Worm (Caenorhabditis elegans): ENCODE data around the gene R160.14.

The R160.14 gene

DNA sequence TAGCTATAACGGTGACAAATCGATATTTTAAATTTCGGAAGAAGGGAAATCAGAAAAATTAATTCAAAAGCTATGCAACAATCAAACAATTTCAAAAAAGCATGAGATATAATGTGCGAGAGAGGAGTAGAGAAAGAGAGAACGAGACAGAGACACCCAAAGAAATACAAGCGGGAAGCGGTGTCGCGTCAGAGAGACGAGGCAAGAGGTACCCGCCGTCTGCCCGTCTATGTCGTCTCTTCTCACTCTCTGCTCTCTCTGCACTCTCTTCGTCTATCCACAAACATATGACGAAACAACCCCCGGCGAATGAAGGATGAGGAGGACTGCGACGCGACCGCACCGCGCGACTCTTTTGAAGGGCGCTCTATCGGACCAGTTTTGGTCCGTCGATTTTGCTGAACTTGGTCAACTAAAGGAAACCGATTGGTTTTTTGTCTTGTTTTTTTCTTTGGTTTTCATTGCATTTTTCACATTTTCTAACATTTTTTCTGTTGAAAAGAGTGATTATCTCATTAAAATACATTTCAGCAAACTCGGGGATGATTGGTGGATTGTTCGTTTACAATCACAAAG is 17.0 kb upstream of the R160.14 start, which contains the start of gene dpy-23 (continued):
- TF ChIP-seq dpl-1 (GFP tag; optimal IDR thresholded peaks at IDR 0.05): peak; percentile 57 to 63 (median 61)
- peak in 1 of 2 experiments; percentile 86 for TF ChIP-seq mdl-1 (tag; optimal IDR thresholded peaks at IDR 0.05)
- TF ChIP-seq fkh-10 (GFP tag; optimal IDR thresholded peaks at IDR 0.05): peak; percentile 97
- TF ChIP-seq C16A3.4 (tag; optimal IDR thresholded peaks at IDR 0.05): peak; percentile 71
- TF ChIP-seq vab-15 (tag; optimal IDR thresholded peaks at IDR 0.05): peak; percentile 67
- no peak for TF ChIP-seq C34B4.2 (tag; optimal IDR thresholded peaks at IDR 0.05)
- TF ChIP-seq ceh-63 (GFP tag; optimal IDR thresholded peaks at IDR 0.05): no peak
- TF ChIP-seq ceh-82 (tag; optimal IDR thresholded peaks at IDR 0.05): peak; percentile 51 to 97 (median 93)
- TF ChIP-seq snpc-4 (tag; optimal IDR thresholded peaks at IDR 0.05): peak; percentile 40
- TF ChIP-seq C04F5.9 (tag; optimal IDR thresholded peaks at IDR 0.05): peak; percentile 8
- no peak for TF ChIP-seq nhr-12 (tag; optimal IDR thresholded peaks at IDR 0.05)
- TF ChIP-seq blmp-1 (tag; optimal IDR thresholded peaks at IDR 0.05): peak; percentile 58
- peak; percentile 84 for TF ChIP-seq lin-35 (GFP tag; optimal IDR thresholded peaks at IDR 0.05)
- TF ChIP-seq efl-3 (GFP tag; optimal IDR thresholded peaks at IDR 0.05): no peak
- peak; percentile 66 for TF ChIP-seq irx-1 (tag; optimal IDR thresholded peaks at IDR 0.05)
- TF ChIP-seq ces-1 (GFP tag; optimal IDR thresholded peaks at IDR 0.05): peak; percentile 66
- TF ChIP-seq zag-1 (tag; optimal IDR thresholded peaks at IDR 0.05): peak; percentile 59
- TF ChIP-seq mab-9 (GFP tag; IDR thresholded peaks at IDR 0.05): peak; percentile 64; the same call in 1 of the 2 replicates
- peak; percentile 81 to 93 for TF ChIP-seq lsy-2 (tag; optimal IDR thresholded peaks at IDR 0.05)
- TF ChIP-seq nhr-19 (GFP tag; conservative IDR thresholded peaks at IDR 0.05): peak; percentile 92
- TF ChIP-seq mef-2 (tag; optimal IDR thresholded peaks at IDR 0.05): peak; percentile 61
- no peak for TF ChIP-seq pag-3 (tag; optimal IDR thresholded peaks at IDR 0.05; ENCODE audit: borderline replicate concordance, insufficient read depth)
- TF ChIP-seq unc-30 (tag; optimal IDR thresholded peaks at IDR 0.05): no peak
- no peak for TF ChIP-seq unc-62 (GFP tag; optimal IDR thresholded peaks at IDR 0.05)
- TF ChIP-seq hlh-17 (GFP tag; optimal IDR thresholded peaks at IDR 0.05; ENCODE audit: borderline replicate concordance): no peak
- TF ChIP-seq nhr-71 (tag; optimal IDR thresholded peaks at IDR 0.05): peak; percentile 98
- TF ChIP-seq nhr-28 (tag; optimal IDR thresholded peaks at IDR 0.05): no peak
- peak; percentile 89 for TF ChIP-seq grh-1 (GFP tag; IDR thresholded peaks at IDR 0.05)
- TF ChIP-seq elt-3 (tag; optimal IDR thresholded peaks at IDR 0.05): peak in 4 of 6 experiments; percentile 6 to 72 (median 66)
- peak; percentile 46 for TF ChIP-seq fkh-4 (tag; optimal IDR thresholded peaks at IDR 0.05; ENCODE audit: borderline replicate concordance)
- TF ChIP-seq tbx-2 (tag; optimal IDR thresholded peaks at IDR 0.05): peak; percentile 96
- TF ChIP-seq efl-1 (optimal IDR thresholded peaks at IDR 0.05): peak; percentile 78 to 94
- peak; percentile 37 to 95 for TF ChIP-seq efl-1 (GFP tag; optimal IDR thresholded peaks at IDR 0.05 in 1 of 2)
- TF ChIP-seq nhr-84 (tag; optimal IDR thresholded peaks at IDR 0.05): no peak
- TF ChIP-seq F16B12.6 (tag; optimal IDR thresholded peaks at IDR 0.05): peak; percentile 39
- peak; percentile 94 for TF ChIP-seq xbp-1 (tag; optimal IDR thresholded peaks at IDR 0.05)
- TF ChIP-seq ama-1 (optimal IDR thresholded peaks at IDR 0.05): no peak
- TF ChIP-seq unc-98 (GFP tag; IDR thresholded peaks at IDR 0.05): peak; percentile 56

DNA sequence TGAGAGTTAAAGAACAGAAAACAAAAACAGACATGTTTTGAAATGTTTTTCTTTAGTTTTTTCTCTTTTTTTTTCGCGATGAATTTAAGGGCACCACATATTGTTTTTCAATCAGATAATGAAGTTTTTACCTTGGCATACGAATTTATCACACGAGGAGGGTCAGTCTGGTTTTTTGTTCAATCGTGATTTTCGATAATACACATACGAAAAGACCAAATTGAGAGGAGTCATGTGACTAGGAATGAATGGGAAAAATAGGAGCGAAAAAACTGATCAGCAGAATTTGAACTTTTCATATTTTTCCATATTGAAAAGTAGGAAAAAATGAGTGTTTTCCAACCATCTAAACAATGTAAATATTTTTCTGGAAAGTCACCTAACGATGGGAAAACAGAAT is 14.6 kb upstream of the R160.14 start:
- peak; percentile 54 for TF ChIP-seq snu-23 (GFP tag; optimal IDR thresholded peaks at IDR 0.05)
- peak in 1 of 6 experiments; percentile 13 for TF ChIP-seq elt-3 (tag; optimal IDR thresholded peaks at IDR 0.05)
- TF ChIP-seq unc-130 (tag; optimal IDR thresholded peaks at IDR 0.05): peak; percentile 8
- peak; percentile 76 for TF ChIP-seq nhr-85 (tag)
- TF ChIP-seq lin-35 (GFP tag; optimal IDR thresholded peaks at IDR 0.05): peak in 1 of 2 experiments; percentile 51
- TF ChIP-seq zag-1 (tag; optimal IDR thresholded peaks at IDR 0.05): no peak
- peak; percentile 21 for TF ChIP-seq mep-1 (tag; optimal IDR thresholded peaks at IDR 0.05)
- TF ChIP-seq fkh-10 (GFP tag; optimal IDR thresholded peaks at IDR 0.05): no peak
- peak; percentile 1 for TF ChIP-seq C16A3.4 (tag; optimal IDR thresholded peaks at IDR 0.05)
- peak; percentile 3 for TF ChIP-seq nhr-47 (tag; optimal IDR thresholded peaks at IDR 0.05)
- TF ChIP-seq ztf-4 (tag; optimal IDR thresholded peaks at IDR 0.05): no peak
- peak; percentile 61 for TF ChIP-seq nhr-20 (tag; optimal IDR thresholded peaks at IDR 0.05)
- peak; percentile 51 for TF ChIP-seq nhr-71 (tag; optimal IDR thresholded peaks at IDR 0.05)
- peak; percentile 4 for TF ChIP-seq blmp-1 (tag; optimal IDR thresholded peaks at IDR 0.05)
- TF ChIP-seq lin-14 (GFP tag; optimal IDR thresholded peaks at IDR 0.05): peak; percentile 59
- no peak for TF ChIP-seq lir-3 (tag; optimal IDR thresholded peaks at IDR 0.05; ENCODE audit: poor library complexity)
